Fruit fly (Drosophila melanogaster): ENCODE results near the gene ovo.
A peak's percentile ranks its signal among the peaks of the same experiment; 100 is the strongest.

Gene ovo

dm6 chrX:5013011-5013410 lies 35.1 kb upstream of the ovo start (continued):
- TF ChIP-seq dsx (GFP tag; optimal IDR thresholded peaks at IDR 0.05; ENCODE audit: poor library complexity, severe bottlenecking) (no peak), CG8119 (GFP tag; IDR thresholded peaks at IDR 0.05) (peak; percentile 47; the same call in 1 of the 3 replicates), Hr4 (GFP tag; optimal IDR thresholded peaks at IDR 0.05) (peak; percentile 44), CG8632 (GFP tag; optimal IDR thresholded peaks at IDR 0.05) (no peak), CG7368 (GFP tag; optimal IDR thresholded peaks at IDR 0.05) (no peak), topi (GFP tag; optimal IDR thresholded peaks at IDR 0.05) (peak; percentile 31), fd59A (GFP tag; optimal IDR thresholded peaks at IDR 0.05) (no peak), CG10631 (GFP tag; optimal IDR thresholded peaks at IDR 0.05) (peak; percentile 35), vri (GFP tag; optimal IDR thresholded peaks at IDR 0.05) (no peak), Blimp-1 (GFP tag; optimal IDR thresholded peaks at IDR 0.05) (no peak), achi (GFP tag; optimal IDR thresholded peaks at IDR 0.05) (peak; percentile 16), CG16779 (tag; optimal IDR thresholded peaks at IDR 0.05) (no peak), fd85E (GFP tag; optimal IDR thresholded peaks at IDR 0.05) (no peak)

- TF ChIP-seq CG11294 (GFP tag; IDR thresholded peaks at IDR 0.05): no peak
- TF ChIP-seq pdm3 (GFP tag; optimal IDR thresholded peaks at IDR 0.05): peak; percentile 31
- no peak for TF ChIP-seq Ets21C (GFP tag; optimal IDR thresholded peaks at IDR 0.05)
- TF ChIP-seq CG10669 (GFP tag; optimal IDR thresholded peaks at IDR 0.05): no peak
- no peak for TF ChIP-seq fd85E (GFP tag; optimal IDR thresholded peaks at IDR 0.05)
- TF ChIP-seq esn (GFP tag; optimal IDR thresholded peaks at IDR 0.05): peak; percentile 38
- no peak for TF ChIP-seq Smox (GFP tag; optimal IDR thresholded peaks at IDR 0.05)
- no peak for TF ChIP-seq Sox102F (GFP tag; optimal IDR thresholded peaks at IDR 0.05)
- TF ChIP-seq Lpt (GFP tag; optimal IDR thresholded peaks at IDR 0.05): no peak
- no peak for TF ChIP-seq CG3032 (tag; optimal IDR thresholded peaks at IDR 0.05)
- TF ChIP-seq Sox15 (GFP tag; optimal IDR thresholded peaks at IDR 0.05): no peak
- TF ChIP-seq CG8319 (GFP tag; optimal IDR thresholded peaks at IDR 0.05): no peak
- no peak for TF ChIP-seq Hr38 (GFP tag; optimal IDR thresholded peaks at IDR 0.05)
- peak; percentile 39 for TF ChIP-seq Met (GFP tag; optimal IDR thresholded peaks at IDR 0.05)
- 0 out of 2 replicates have a peak, but pooled peaks have one; percentile 37 for TF ChIP-seq CG15336 (GFP tag; IDR thresholded peaks at IDR 0.05)
- no peak for TF ChIP-seq Blimp-1 (GFP tag; optimal IDR thresholded peaks at IDR 0.05)
- TF ChIP-seq Gug (GFP tag; IDR thresholded peaks at IDR 0.05): no peak
- TF ChIP-seq CG10631 (GFP tag; optimal IDR thresholded peaks at IDR 0.05): peak; percentile 29
- TF ChIP-seq CG8119 (GFP tag; IDR thresholded peaks at IDR 0.05): peak; percentile 37; the same call in 1 of the 3 replicates
- TF ChIP-seq spab (GFP tag; optimal IDR thresholded peaks at IDR 0.05): no peak
- peak; percentile 31 for TF ChIP-seq Eip75B (GFP tag; optimal IDR thresholded peaks at IDR 0.05)
- no peak for TF ChIP-seq CG11902 (GFP tag; optimal IDR thresholded peaks at IDR 0.05)
- TF ChIP-seq cyc (GFP tag; optimal IDR thresholded peaks at IDR 0.05): peak; percentile 22
- TF ChIP-seq dsx (GFP tag; optimal IDR thresholded peaks at IDR 0.05; ENCODE audit: poor library complexity, severe bottlenecking): no peak
- peak; percentile 21 for TF ChIP-seq topi (GFP tag; optimal IDR thresholded peaks at IDR 0.05)
- peak; percentile 23 for TF ChIP-seq OdsH (GFP tag; optimal IDR thresholded peaks at IDR 0.05)
- no peak for TF ChIP-seq CG16779 (tag; optimal IDR thresholded peaks at IDR 0.05)
- no peak for TF ChIP-seq acj6 (GFP tag; optimal IDR thresholded peaks at IDR 0.05)
- no peak for TF ChIP-seq fkh (GFP tag; optimal IDR thresholded peaks at IDR 0.05)
- TF ChIP-seq CG6276 (GFP tag; optimal IDR thresholded peaks at IDR 0.05): no peak
- no peak for TF ChIP-seq CG7368 (GFP tag; optimal IDR thresholded peaks at IDR 0.05)
- no peak for TF ChIP-seq vri (GFP tag; optimal IDR thresholded peaks at IDR 0.05)
- TF ChIP-seq eg (GFP tag; IDR thresholded peaks at IDR 0.05): no peak
- no peak for TF ChIP-seq ss (GFP tag; optimal IDR thresholded peaks at IDR 0.05)
- peak; percentile 49 for TF ChIP-seq CG32006 (GFP tag; optimal IDR thresholded peaks at IDR 0.05)
- peak; percentile 61 for TF ChIP-seq svp (GFP tag)
- TF ChIP-seq CG6163 (GFP tag; IDR thresholded peaks at IDR 0.05): peak; percentile 70; the same call in 2 of the 3 replicates
- peak; percentile 16 for TF ChIP-seq Ets96B (tag; optimal IDR thresholded peaks at IDR 0.05)
- TF ChIP-seq CG11762 (GFP tag; optimal IDR thresholded peaks at IDR 0.05; ENCODE audit: insufficient read depth): no peak
- peak in 1 of 2 experiments; percentile 30 for TF ChIP-seq salr (GFP tag; optimal IDR thresholded peaks at IDR 0.05)
- TF ChIP-seq CG1621 (tag; optimal IDR thresholded peaks at IDR 0.05): no peak
- TF ChIP-seq lz (GFP tag; optimal IDR thresholded peaks at IDR 0.05): peak; percentile 18
- TF ChIP-seq net (GFP tag; optimal IDR thresholded peaks at IDR 0.05): peak; percentile 20
- TF ChIP-seq Eip78C (GFP tag): peak; percentile 39
- no peak for TF ChIP-seq CG9139 (GFP tag; optimal IDR thresholded peaks at IDR 0.05)
Measured at dm6 chrX:5014629-5015028, 33.4 kb upstream of the ovo start.

Data from whole organism, prepupa.